Fruit fly (Drosophila melanogaster) whole organism, pupa: Measurements from ENCODE around the gene Xport-B.

Source experiments
- CG12605 ChIP-seq: fragments of 200-800 bp; sonication (Bioruptor generic); IDR thresholded peaks from 2 replicates; pipeline ENCODE4 v1.3.6; 2022; ENCODE audit warnings: missing biosample characterization, missing genetic modification characterization
- CG13204 ChIP-seq: fragments of 200-800 bp; sonication (Bioruptor generic); optimal IDR thresholded peaks from 2 replicates; lab custom pipeline; 2018; ENCODE audit warnings: missing biosample characterization, mild to moderate bottlenecking, missing genetic modification characterization, moderate library complexity
- CG15710 ChIP-seq: fragments of 200-800 bp; sonication (Bioruptor generic); optimal IDR thresholded peaks from 2 replicates; lab custom pipeline; 2018; ENCODE audit warnings: missing biosample characterization, mild to moderate bottlenecking, missing genetic modification characterization, moderate library complexity
- CG17806 ChIP-seq: fragments of 200-800 bp; sonication (Bioruptor generic); optimal IDR thresholded peaks from 2 replicates; lab custom pipeline; 2018; ENCODE audit warnings: missing biosample characterization, mild to moderate bottlenecking, missing genetic modification characterization, moderate library complexity
- CG34367 ChIP-seq: fragments of 200-800 bp; sonication (Bioruptor generic); optimal IDR thresholded peaks from 2 replicates; lab custom pipeline; 2018; ENCODE audit warnings: missing biosample characterization, mild to moderate bottlenecking, missing genetic modification characterization
- CG4496 ChIP-seq: fragments of 200-800 bp; sonication (Bioruptor generic); IDR thresholded peaks from 3 replicates; pipeline ENCODE4 v1.3.6; 2022; ENCODE audit warnings: missing biosample characterization, missing genetic modification characterization
- CG9948 ChIP-seq: fragments of 200-800 bp; sonication (Bioruptor generic); optimal IDR thresholded peaks from 2 replicates; lab custom pipeline; 2018; ENCODE audit warnings: missing biosample characterization, mild to moderate bottlenecking, missing genetic modification characterization, moderate library complexity
- D1 ChIP-seq: fragments of 200-800 bp; sonication (Bioruptor generic); optimal IDR thresholded peaks from 2 replicates; lab custom pipeline; 2018; ENCODE audit warnings: missing biosample characterization, mild to moderate bottlenecking, missing genetic modification characterization, moderate library complexity
- EcR ChIP-seq: fragments of 200-800 bp; sonication (Bioruptor generic); optimal IDR thresholded peaks from 3 replicates; lab custom pipeline; 2019; ENCODE audit warnings: missing biosample characterization, missing genetic modification characterization, mild to moderate bottlenecking, moderate library complexity, missing genetic modification reagents
- Pif1B ChIP-seq: fragments of 200-800 bp; sonication (Bioruptor generic); optimal IDR thresholded peaks from 3 replicates; lab custom pipeline; 2016; ENCODE audit warnings: missing biosample characterization, missing genetic modification characterization
- Snoo ChIP-seq: fragments of 200-800 bp; sonication (Bioruptor generic); optimal IDR thresholded peaks from 3 replicates; lab custom pipeline; 2017; ENCODE audit warnings: missing biosample characterization, mild to moderate bottlenecking, missing genetic modification characterization, inconsistent platforms
- gl ChIP-seq: fragments of 200-800 bp; sonication (Bioruptor generic); optimal IDR thresholded peaks from 2 replicates; lab custom pipeline; 2018; ENCODE audit warnings: missing biosample characterization, mild to moderate bottlenecking, missing genetic modification characterization
- rn ChIP-seq: fragments of 200-800 bp; sonication (Bioruptor generic); IDR thresholded peaks from 2 replicates; pipeline ENCODE4 v1.3.6; 2022; ENCODE audit warnings: missing biosample characterization, missing genetic modification characterization

- TF ChIP-seq D1 (no peak), CG4496 (peak; percentile 29; the same call in 1 of the 3 replicates), CG13204 (GFP tag; lab: Kevin White, UChicago) (no peak), gl (no peak), EcR (GFP tag; lab: Kevin White, UChicago) (peak; percentile 68), Pif1B (GFP tag; lab: Kevin White, UChicago) (peak; percentile 30), CG15710 (tag; lab: Kevin White, UChicago) (peak; percentile 43), CG12605 (GFP tag; lab: Robert Waterston, UW) (peak; percentile 56; the same call in 1 of the 2 replicates), Snoo (peak; percentile 40), CG34367 (tag; lab: Kevin White, UChicago) (peak; percentile 44), rn (GFP tag; lab: Robert Waterston, UW) (no peak), CG17806 (tag; lab: Kevin White, UChicago) (peak; percentile 12), CG9948 (no peak)
These were observed 10.3 kb downstream of the Xport-B start, which contains the start of the genes Surf6 and RhoGAP92B for dm6 chr3R:19904865-19905373.
